Fruit fly (Drosophila melanogaster): ENCODE data around the gene CG8519.

Gene CG8519

DNA sequence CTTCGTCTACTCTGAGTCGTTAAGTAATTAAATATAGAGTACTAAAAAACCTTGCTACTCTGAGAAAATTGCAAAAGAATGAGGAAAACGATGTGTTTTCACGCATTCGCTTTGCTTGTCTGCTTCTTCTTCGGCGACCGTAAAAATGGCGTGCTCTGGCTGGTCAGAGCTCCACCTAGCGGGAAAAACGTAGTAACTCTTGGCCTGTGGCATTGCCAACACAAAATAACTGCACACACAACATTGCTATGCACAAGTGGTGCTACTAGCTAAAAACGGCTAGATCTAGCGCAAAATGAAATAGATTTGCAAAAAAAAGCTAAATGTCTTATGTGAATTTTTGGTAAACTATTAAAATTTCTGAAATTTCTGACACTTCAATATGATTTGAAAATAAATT is 42.5 kb downstream of the CG8519 start (continued):
- TF ChIP-seq HmgD (GFP tag; optimal IDR thresholded peaks at IDR 0.05) (peak; percentile 20), pan (optimal IDR thresholded peaks at IDR 0.05) (no peak), pan (GFP tag; optimal IDR thresholded peaks at IDR 0.05 in 1 of 2, IDR thresholded peaks at IDR 0.05 in 1 of 2) (peak in 1 of 2 experiments; percentile 52), CG12155 (GFP tag; optimal IDR thresholded peaks at IDR 0.05) (peak; percentile 14), gce (GFP tag; IDR thresholded peaks at IDR 0.05) (0 out of 3 replicates have a peak, but pooled peaks have one; percentile 24), Oaz (GFP tag; IDR thresholded peaks at IDR 0.05) (no peak), Dref (GFP tag; IDR thresholded peaks at IDR 0.05) (peak; percentile 56), eve (GFP tag; optimal IDR thresholded peaks at IDR 0.05) (no peak), repo (GFP tag; optimal IDR thresholded peaks at IDR 0.05) (peak; percentile 7), H2.0 (GFP tag; IDR thresholded peaks at IDR 0.05) (no peak), CkIIα-i1 (GFP tag; IDR thresholded peaks at IDR 0.05) (no peak), Ets65A (GFP tag) (peak; percentile 73), CG7372 (GFP tag; IDR thresholded peaks at IDR 0.05) (peak; percentile 53; the same call in 1 of the 2 replicates), shn (GFP tag; optimal IDR thresholded peaks at IDR 0.05) (peak; percentile 37), CG12391 (tag; optimal IDR thresholded peaks at IDR 0.05) (peak; percentile 56), BEAF-32 (GFP tag; optimal IDR thresholded peaks at IDR 0.05) (peak; percentile 58), pfk (GFP tag; optimal IDR thresholded peaks at IDR 0.05) (no peak), Sry-β (GFP tag; optimal IDR thresholded peaks at IDR 0.05) (peak; percentile 93), CG4820 (GFP tag; optimal IDR thresholded peaks at IDR 0.05) (peak; percentile 16), CG10979 (tag; optimal IDR thresholded peaks at IDR 0.05) (peak; percentile 24), Ravus (GFP tag; IDR thresholded peaks at IDR 0.05) (no peak), CG18011 (GFP tag; optimal IDR thresholded peaks at IDR 0.05) (no peak), CG4424 (GFP tag; optimal IDR thresholded peaks at IDR 0.05) (peak; percentile 5), dysf (GFP tag; IDR thresholded peaks at IDR 0.05) (peak; percentile 58), ara (GFP tag; IDR thresholded peaks at IDR 0.05) (0 out of 2 replicates have a peak, but pooled peaks have one; percentile 28), Meics (GFP tag; optimal IDR thresholded peaks at IDR 0.05) (peak; percentile 47), GATAe (GFP tag; conservative IDR thresholded peaks at IDR 0.05) (no peak), Spps (tag; optimal IDR thresholded peaks at IDR 0.05) (no peak), CG10366 (GFP tag; IDR thresholded peaks at IDR 0.05) (peak; percentile 38), sd (tag; optimal IDR thresholded peaks at IDR 0.05) (peak; percentile 93), CG2199 (GFP tag; IDR thresholded peaks at IDR 0.05) (peak; percentile 80; the same call in 2 of the 3 replicates), gfzf (GFP tag; optimal IDR thresholded peaks at IDR 0.05) (peak; percentile 9), zen (tag; optimal IDR thresholded peaks at IDR 0.05) (peak; percentile 35), Atf6 (GFP tag; IDR thresholded peaks at IDR 0.05) (peak; percentile 21; the same call in 1 of the 2 replicates), CG30403 (GFP tag; optimal IDR thresholded peaks at IDR 0.05) (peak; percentile 55), toy (GFP tag; IDR thresholded peaks at IDR 0.05) (peak; percentile 27; the same call in 1 of the 2 replicates), insv (GFP tag; optimal IDR thresholded peaks at IDR 0.05) (peak in 1 of 2 experiments; percentile 9), Oli (tag; optimal IDR thresholded peaks at IDR 0.05) (no peak), sens-2 (GFP tag; IDR thresholded peaks at IDR 0.05) (0 out of 2 replicates have a peak, but pooled peaks have one; percentile 30), CG31388 (GFP tag; optimal IDR thresholded peaks at IDR 0.05) (no peak), CG15696 (tag; optimal IDR thresholded peaks at IDR 0.05) (peak; percentile 52), CG6813 (GFP tag; optimal IDR thresholded peaks at IDR 0.05) (peak; percentile 21), Sin3A (optimal IDR thresholded peaks at IDR 0.05) (no peak), CG8944 (GFP tag; optimal IDR thresholded peaks at IDR 0.05) (peak; percentile 48), Fer3 (tag; optimal IDR thresholded peaks at IDR 0.05) (peak; percentile 9), Elba2 (GFP tag; optimal IDR thresholded peaks at IDR 0.05) (peak; percentile 64), CG17361 (GFP tag; IDR thresholded peaks at IDR 0.05) (0 out of 3 replicates have a peak, but pooled peaks have one; percentile 48), CG3281 (GFP tag; optimal IDR thresholded peaks at IDR 0.05) (peak; percentile 6), sens (GFP tag) (peak; percentile 84), Dip3 (GFP tag; optimal IDR thresholded peaks at IDR 0.05) (peak; percentile 8), CG9932 (GFP tag; IDR thresholded peaks at IDR 0.05) (peak; percentile 84), chif (GFP tag; optimal IDR thresholded peaks at IDR 0.05) (peak in 1 of 2 experiments; percentile 40)

All from whole organism, embryonic.